Worm (Caenorhabditis elegans) whole organism, L3 larva: Measurements from ENCODE around the gene dmd-5.
A peak's percentile ranks its signal among the peaks of the same experiment; 100 is the strongest.
"Not testable (repeated sequence)": the region's sequence is repeated elsewhere in the genome, so short reads cannot be mapped to it uniquely, and the experiment has no call there.

ENCODE experiments used
- R02D3.7 ChIP-seq: fragments of 150-350 bp; optimal IDR thresholded peaks from 2 replicates; lab custom pipeline; 2014; ENCODE audit warnings: missing biosample characterization, missing genetic modification characterization
- ZK546.5 ChIP-seq: sonication (generic microtip); optimal IDR thresholded peaks from 2 replicates; lab custom pipeline; 2017; ENCODE audit warnings: missing biosample characterization, missing genetic modification characterization
- aly-2 ChIP-seq: fragments of 150-350 bp; optimal IDR thresholded peaks from 2 replicates; lab custom pipeline; 2014; ENCODE audit warnings: missing biosample characterization, missing genetic modification characterization
- ceh-16 ChIP-seq: sonication (generic microtip); optimal IDR thresholded peaks from 2 replicates; lab custom pipeline; 2017; ENCODE audit warnings: missing biosample characterization, missing genetic modification characterization
- ceh-82 ChIP-seq: fragments of 150-350 bp; optimal IDR thresholded peaks from 2 replicates; lab custom pipeline; 2014; ENCODE audit warnings: missing biosample characterization, missing genetic modification characterization
- daf-12 ChIP-seq: fragments of 150-350 bp; optimal IDR thresholded peaks from 2 replicates; lab custom pipeline; 2014; ENCODE audit warnings: missing biosample characterization, missing genetic modification reagents, missing genetic modification characterization
- elt-1 ChIP-seq: fragments of 150-350 bp; optimal IDR thresholded peaks from 2 replicates; lab custom pipeline; 2014; ENCODE audit warnings: missing biosample characterization, missing genetic modification characterization
- elt-2 ChIP-seq: sonication (generic microtip); optimal IDR thresholded peaks from 2 replicates; lab custom pipeline; 2016; ENCODE audit warnings: missing genetic modification reagents, mild to moderate bottlenecking, missing genetic modification characterization, missing compliant biosample characterization
- elt-3 ChIP-seq, 3 experiments: fragments of 150-350 bp in 1 of 3; sonication (generic microtip) in 2 of 3; optimal IDR thresholded peaks; 2 replicates in 2 of 3; 4 replicates in 1 of 3; lab custom pipeline; 2014 to 2017; ENCODE audit warnings: missing biosample characterization in 3 of 3, missing genetic modification characterization in 3 of 3
- fos-1 ChIP-seq: fragments of 150-350 bp; optimal IDR thresholded peaks from 2 replicates; lab custom pipeline; 2014; ENCODE audit warnings: missing biosample characterization, missing genetic modification characterization
- hmg-11 ChIP-seq: sonication (generic microtip); optimal IDR thresholded peaks from 2 replicates; lab custom pipeline; 2016; ENCODE audit warnings: missing genetic modification characterization, missing compliant biosample characterization
- jun-1 ChIP-seq: fragments of 150-350 bp; optimal IDR thresholded peaks from 2 replicates; lab custom pipeline; 2014; ENCODE audit warnings: missing biosample characterization, missing genetic modification reagents, missing genetic modification characterization
- lin-15B ChIP-seq: fragments of 150-350 bp; optimal IDR thresholded peaks from 2 replicates; lab custom pipeline; 2014; ENCODE audit warnings: missing biosample characterization, missing genetic modification characterization
- lin-39 ChIP-seq: fragments of 150-350 bp; optimal IDR thresholded peaks from 2 replicates; lab custom pipeline; 2018; ENCODE audit warnings: missing biosample characterization, missing genetic modification reagents, missing genetic modification characterization
- lsy-12 ChIP-seq: sonication (generic microtip); optimal IDR thresholded peaks from 2 replicates; lab custom pipeline; 2016; ENCODE audit warnings: mild to moderate bottlenecking, missing genetic modification characterization, missing compliant biosample characterization
- mdl-1 ChIP-seq: fragments of 150-350 bp; optimal IDR thresholded peaks from 2 replicates; lab custom pipeline; 2014; ENCODE audit warnings: missing biosample characterization, missing genetic modification characterization
- nhr-11 ChIP-seq: fragments of 150-350 bp; optimal IDR thresholded peaks from 2 replicates; lab custom pipeline; 2014; ENCODE audit warnings: missing biosample characterization, missing genetic modification characterization
- nhr-12 ChIP-seq: fragments of 150-350 bp; optimal IDR thresholded peaks from 2 replicates; lab custom pipeline; 2014; ENCODE audit warnings: missing biosample characterization, missing genetic modification characterization
- nhr-23 ChIP-seq: fragments of 150-350 bp; optimal IDR thresholded peaks from 2 replicates; lab custom pipeline; 2014; ENCODE audit warnings: missing biosample characterization, missing genetic modification reagents, missing genetic modification characterization
- nhr-25 ChIP-seq: sonication (generic microtip); optimal IDR thresholded peaks from 2 replicates; lab custom pipeline; 2017; ENCODE audit warnings: missing biosample characterization, missing genetic modification characterization
- nhr-28 ChIP-seq: fragments of 150-350 bp; optimal IDR thresholded peaks from 2 replicates; lab custom pipeline; 2014; ENCODE audit warnings: missing biosample characterization, missing genetic modification characterization
- nhr-43 ChIP-seq: sonication (generic microtip); optimal IDR thresholded peaks from 2 replicates; lab custom pipeline; 2016; ENCODE audit warnings: mild to moderate bottlenecking, missing genetic modification characterization, missing compliant biosample characterization; ENCODE audit not compliant: poor library complexity, severe bottlenecking
- nhr-76 ChIP-seq: fragments of 150-350 bp; sonication (generic microtip); optimal IDR thresholded peaks from 5 replicates; lab custom pipeline; 2014; ENCODE audit warnings: missing biosample characterization, missing genetic modification characterization
- pha-4 ChIP-seq: fragments of 150-350 bp; optimal IDR thresholded peaks from 2 replicates; lab custom pipeline; 2014; ENCODE audit warnings: missing biosample characterization, missing genetic modification reagents, missing genetic modification characterization
- pqm-1 ChIP-seq: fragments of 150-350 bp; optimal IDR thresholded peaks from 2 replicates; lab custom pipeline; 2017; ENCODE audit warnings: missing biosample characterization, missing genetic modification characterization, inconsistent platforms
- skn-1 ChIP-seq: fragments of 150-350 bp; optimal IDR thresholded peaks from 2 replicates; lab custom pipeline; 2014; ENCODE audit warnings: missing biosample characterization, missing genetic modification characterization
- snpc-4 ChIP-seq: fragments of 150-350 bp; optimal IDR thresholded peaks from 2 replicates; lab custom pipeline; 2014; ENCODE audit warnings: missing biosample characterization, missing genetic modification characterization
- tbx-2 ChIP-seq: sonication (generic microtip); optimal IDR thresholded peaks from 2 replicates; lab custom pipeline; 2016; ENCODE audit warnings: mild to moderate bottlenecking, missing genetic modification characterization, missing compliant biosample characterization
- unc-39 ChIP-seq: sonication (generic microtip); optimal IDR thresholded peaks from 4 replicates; lab custom pipeline; 2017; ENCODE audit warnings: missing biosample characterization, missing genetic modification characterization
- unc-62 ChIP-seq: fragments of 150-350 bp; sonication (generic microtip); optimal IDR thresholded peaks from 4 replicates; lab custom pipeline; 2014; ENCODE audit warnings: missing biosample characterization, missing genetic modification reagents, missing genetic modification characterization
- zag-1 ChIP-seq: fragments of 150-350 bp; optimal IDR thresholded peaks from 2 replicates; lab custom pipeline; 2014; ENCODE audit warnings: missing biosample characterization, missing genetic modification characterization
- ztf-11 ChIP-seq: fragments of 150-350 bp; optimal IDR thresholded peaks from 2 replicates; lab custom pipeline; 2014; ENCODE audit warnings: missing biosample characterization, missing genetic modification characterization
- ztf-4 ChIP-seq: fragments of 150-350 bp; optimal IDR thresholded peaks from 2 replicates; lab custom pipeline; 2014; ENCODE audit warnings: missing biosample characterization, missing genetic modification characterization

dmd-5 gene

ce11 chrII:5768274-5768820 is 5.7 kb downstream of the dmd-5 start:
- TF ChIP-seq mdl-1 (tag; lab: Kevin White, UChicago) (no peak), nhr-12 (tag; lab: Kevin White, UChicago) (no peak), R02D3.7 (tag; lab: Kevin White, UChicago) (no peak), ceh-82 (tag; lab: Kevin White, UChicago) (no peak), fos-1 (no peak), elt-1 (tag; lab: Kevin White, UChicago) (peak; percentile 91), zag-1 (tag; lab: Kevin White, UChicago) (no peak), nhr-76 (tag; lab: Kevin White, UChicago) (no peak), ZK546.5 (tag; lab: Kevin White, UChicago) (no peak), ztf-4 (tag; lab: Kevin White, UChicago) (no peak), elt-2 (no peak), nhr-28 (tag; lab: Kevin White, UChicago) (no peak), daf-12 (no peak), unc-62 (GFP tag; lab: Kevin White, UChicago) (no peak), nhr-43 (tag; lab: Kevin White, UChicago) (no peak), nhr-11 (tag; lab: Kevin White, UChicago) (no peak), elt-3 (tag; optimal IDR thresholded peaks at IDR 0.05; lab: Kevin White, UChicago) (peak in 1 of 3 experiments; percentile 15), nhr-23 (tag; lab: Kevin White, UChicago) (peak; percentile 29), jun-1 (tag; lab: Kevin White, UChicago) (no peak), ceh-16 (no peak), lsy-12 (tag; lab: Kevin White, UChicago) (no peak)

- TF ChIP-seq mdl-1 (tag; lab: Kevin White, UChicago) (no peak), elt-2 (no peak), zag-1 (tag; lab: Kevin White, UChicago) (no peak), hmg-11 (no peak), ZK546.5 (tag; lab: Kevin White, UChicago) (no peak), elt-3 (tag; optimal IDR thresholded peaks at IDR 0.05; lab: Kevin White, UChicago) (no peak), tbx-2 (no peak), snpc-4 (tag; lab: Kevin White, UChicago) (no peak), nhr-12 (tag; lab: Kevin White, UChicago) (no peak), lin-39 (tag; lab: Kevin White, UChicago) (no peak), pqm-1 (tag; lab: Kevin White, UChicago) (no peak), lin-15B (tag; lab: Kevin White, UChicago) (no peak), nhr-43 (tag; lab: Kevin White, UChicago) (no peak), daf-12 (no peak)
These were observed 8.7 kb downstream of the dmd-5 start, which contains the start of gene ifb-1 for ce11 chrII:5765318-5765717. Gene ifb-1, plus strand, starts transcription at chrII:5765618.

ce11 chrII:5757656-5758055 is 16.4 kb downstream of the dmd-5 start, which contains the start of the genes F10C1.3 and F10C1.23:
Gene F10C1.3, minus strand, starts transcription at chrII:5757756.
Gene F10C1.23, plus strand, starts transcription at chrII:5758040.
- not testable (repeated sequence) for TF ChIP-seq lin-39 (tag; lab: Kevin White, UChicago); skn-1 (tag; lab: Kevin White, UChicago); elt-3 (tag; optimal IDR thresholded peaks at IDR 0.05; lab: Kevin White, UChicago)
- TF ChIP-seq, all 47 proteins: peak for 0; not testable (repeated sequence) for 47

ce11 chrII:5754168-5754567 is 19.9 kb downstream of the dmd-5 start, which contains the start of gene F10C1.8:
Gene F10C1.8, plus strand, starts transcription at chrII:5754468.
- TF ChIP-seq elt-2 (peak; percentile 31), nhr-25 (tag; lab: Kevin White, UChicago) (no peak)

ce11 chrII:5751353-5751752 is 22.7 kb downstream of the dmd-5 start:
- TF ChIP-seq unc-39 (no peak), ZK546.5 (tag; lab: Kevin White, UChicago) (no peak), nhr-43 (tag; lab: Kevin White, UChicago) (no peak), aly-2 (tag; lab: Kevin White, UChicago) (no peak), ztf-11 (tag; lab: Kevin White, UChicago) (no peak), pha-4 (peak; percentile 39), unc-62 (GFP tag; lab: Kevin White, UChicago) (no peak), nhr-28 (tag; lab: Kevin White, UChicago) (no peak), daf-12 (no peak), skn-1 (tag; lab: Kevin White, UChicago) (no peak), nhr-25 (tag; lab: Kevin White, UChicago) (no peak), pqm-1 (tag; lab: Kevin White, UChicago) (peak; percentile 92), hmg-11 (no peak), elt-2 (peak; percentile 97), R02D3.7 (tag; lab: Kevin White, UChicago) (no peak), elt-3 (tag; optimal IDR thresholded peaks at IDR 0.05; lab: Kevin White, UChicago) (no peak), nhr-12 (tag; lab: Kevin White, UChicago) (no peak)
